Fruit fly (Drosophila melanogaster): ENCODE data around the gene CG32176.

The CG32176 gene

dm6 chr3L:17420610-17421194 lies 13.0 kb upstream of the CG32176 start (continued):
- peak; percentile 85 for TF ChIP-seq Ets96B (tag; optimal IDR thresholded peaks at IDR 0.05)
- TF ChIP-seq CG11294 (GFP tag; IDR thresholded peaks at IDR 0.05) = no peak
- no peak for TF ChIP-seq Hr38 (GFP tag; optimal IDR thresholded peaks at IDR 0.05)
- TF ChIP-seq Sox15 (GFP tag; optimal IDR thresholded peaks at IDR 0.05) = peak; percentile 77
- TF ChIP-seq OdsH (GFP tag; optimal IDR thresholded peaks at IDR 0.05) = peak; percentile 79
- peak; percentile 70 for TF ChIP-seq CG7368 (GFP tag; optimal IDR thresholded peaks at IDR 0.05)
- peak; percentile 84 for TF ChIP-seq CG34406 (GFP tag; optimal IDR thresholded peaks at IDR 0.05)
- peak; percentile 14 for TF ChIP-seq Lpt (GFP tag; optimal IDR thresholded peaks at IDR 0.05)
- peak; percentile 84 for TF ChIP-seq lz (GFP tag; optimal IDR thresholded peaks at IDR 0.05)
- TF ChIP-seq CG16779 (tag; optimal IDR thresholded peaks at IDR 0.05) = peak; percentile 42
- TF ChIP-seq salr (GFP tag; optimal IDR thresholded peaks at IDR 0.05) = peak; percentile 14 to 76
- peak; percentile 84 for TF ChIP-seq CG8632 (GFP tag; optimal IDR thresholded peaks at IDR 0.05)
- TF ChIP-seq CG11902 (GFP tag; optimal IDR thresholded peaks at IDR 0.05) = peak; percentile 71
- TF ChIP-seq ss (GFP tag; optimal IDR thresholded peaks at IDR 0.05) = peak; percentile 65 to 87
- peak; percentile 78 for TF ChIP-seq dsx (GFP tag; optimal IDR thresholded peaks at IDR 0.05; ENCODE audit: poor library complexity, severe bottlenecking)
- TF ChIP-seq Eip75B (GFP tag; optimal IDR thresholded peaks at IDR 0.05) = peak; percentile 82
- TF ChIP-seq fd85E (GFP tag; optimal IDR thresholded peaks at IDR 0.05) = peak; percentile 28
- peak; percentile 75 for TF ChIP-seq CG8319 (GFP tag; optimal IDR thresholded peaks at IDR 0.05)
- peak; percentile 84 for TF ChIP-seq acj6 (GFP tag; optimal IDR thresholded peaks at IDR 0.05)
- peak; percentile 88 for TF ChIP-seq CG6792 (GFP tag; optimal IDR thresholded peaks at IDR 0.05)
- TF ChIP-seq CG4318 (GFP tag; optimal IDR thresholded peaks at IDR 0.05) = peak; percentile 50
- TF ChIP-seq Ets21C (GFP tag; optimal IDR thresholded peaks at IDR 0.05) = peak; percentile 81
- peak; percentile 58 for TF ChIP-seq CG9139 (GFP tag; optimal IDR thresholded peaks at IDR 0.05)
- no peak; the same call in 1 of the 3 replicates for TF ChIP-seq CG6163 (GFP tag; IDR thresholded peaks at IDR 0.05)
- TF ChIP-seq eg (GFP tag; IDR thresholded peaks at IDR 0.05) = 0 out of 3 replicates have a peak, but pooled peaks have one; percentile 13
- no peak for TF ChIP-seq fkh (GFP tag; optimal IDR thresholded peaks at IDR 0.05)
- no peak for TF ChIP-seq Gug (GFP tag; IDR thresholded peaks at IDR 0.05)
- peak; percentile 86 for TF ChIP-seq Sox14 (GFP tag; optimal IDR thresholded peaks at IDR 0.05)
- TF ChIP-seq svp (GFP tag) = peak; percentile 93
- peak; percentile 84 for TF ChIP-seq achi (GFP tag; optimal IDR thresholded peaks at IDR 0.05)
- peak; percentile 83 for TF ChIP-seq spab (GFP tag; optimal IDR thresholded peaks at IDR 0.05)
- peak; percentile 75 for TF ChIP-seq CG10669 (GFP tag; optimal IDR thresholded peaks at IDR 0.05)
- peak; percentile 34 for TF ChIP-seq Blimp-1 (GFP tag; optimal IDR thresholded peaks at IDR 0.05)
- TF ChIP-seq net (GFP tag; optimal IDR thresholded peaks at IDR 0.05) = peak; percentile 61

- TF ChIP-seq Eip93F (GFP tag; optimal IDR thresholded peaks at IDR 0.05) = no peak
- TF ChIP-seq Sox102F (GFP tag; optimal IDR thresholded peaks at IDR 0.05) = peak; percentile 26
- peak; percentile 92 for TF ChIP-seq svp (GFP tag)
- TF ChIP-seq ss (GFP tag; optimal IDR thresholded peaks at IDR 0.05) = peak; percentile 28 to 36
- TF ChIP-seq Hr38 (GFP tag; optimal IDR thresholded peaks at IDR 0.05) = no peak
- TF ChIP-seq CG8119 (GFP tag; IDR thresholded peaks at IDR 0.05) = 0 out of 3 replicates have a peak, but pooled peaks have one; percentile 30
- peak; percentile 38; the same call in 1 of the 2 replicates for TF ChIP-seq CG15336 (GFP tag; IDR thresholded peaks at IDR 0.05)
- no peak for TF ChIP-seq cyc (GFP tag; optimal IDR thresholded peaks at IDR 0.05)
- TF ChIP-seq CG1621 (tag; optimal IDR thresholded peaks at IDR 0.05) = peak; percentile 36
- TF ChIP-seq Hr39 (GFP tag; optimal IDR thresholded peaks at IDR 0.05) = no peak
- TF ChIP-seq CG3919 (GFP tag; optimal IDR thresholded peaks at IDR 0.05) = peak; percentile 45
- no peak for TF ChIP-seq spab (GFP tag; optimal IDR thresholded peaks at IDR 0.05)
- TF ChIP-seq CG6163 (GFP tag; IDR thresholded peaks at IDR 0.05) = peak; percentile 23; the same call in 2 of the 3 replicates
- peak; percentile 2 for TF ChIP-seq net (GFP tag; optimal IDR thresholded peaks at IDR 0.05)
Observed at dm6 chr3L:17421319-17421718, 12.3 kb upstream of the CG32176 start, which contains the start of gene blot. blot (minus strand) TSS chr3L:17421514.
